Worm (Caenorhabditis elegans) whole organism, L4/young adult: Measurements from ENCODE around the gene gcy-12.
A peak's percentile ranks its signal among the peaks of the same experiment; 100 is the strongest.
"Not testable (repeated sequence)": the region's sequence is repeated elsewhere in the genome, so short reads cannot be mapped to it uniquely, and the experiment has no call there.

Source experiments
- W03F9.2 ChIP-seq: fragments of 150-350 bp; optimal IDR thresholded peaks from 2 replicates; lab custom pipeline; 2014; ENCODE audit warnings: missing biosample characterization, missing genetic modification characterization
- dao-5 ChIP-seq: sonication (generic microtip); optimal IDR thresholded peaks from 2 replicates; lab custom pipeline; 2016; ENCODE audit warnings: missing genotype, missing genetic modification characterization, moderate library complexity, missing compliant biosample characterization
- him-1 ChIP-seq: sonication (generic microtip); optimal IDR thresholded peaks from 2 replicates; lab custom pipeline; 2016; ENCODE audit warnings: missing genotype, missing genetic modification reagents, missing genetic modification characterization, missing compliant biosample characterization

The gcy-12 gene

DNA sequence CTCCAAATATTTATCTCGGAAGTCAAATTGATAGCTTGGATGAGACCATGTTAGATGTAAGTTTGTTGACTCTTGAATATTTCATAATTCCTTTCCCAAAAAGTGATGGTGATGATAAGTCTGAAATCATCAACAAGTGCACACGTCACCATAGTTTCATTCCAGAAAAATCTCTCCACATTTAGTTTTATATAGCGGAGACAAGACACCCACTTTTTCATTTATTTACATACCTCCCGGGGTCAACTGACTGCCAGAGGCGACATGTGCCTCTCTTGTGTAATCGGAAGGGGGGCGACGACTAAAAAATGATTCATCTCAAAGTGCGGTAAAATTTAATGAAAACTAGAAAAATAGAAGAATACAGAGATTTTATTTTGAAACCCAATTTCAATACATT lies 26.5 kb downstream of the gcy-12 start:
- TF ChIP-seq W03F9.2 (tag; lab: Kevin White, UChicago), result no peak
- TF ChIP-seq dao-5 (tag; lab: Kevin White, UChicago), result no peak
- TF ChIP-seq him-1 (tag; lab: Kevin White, UChicago), result no peak

DNA sequence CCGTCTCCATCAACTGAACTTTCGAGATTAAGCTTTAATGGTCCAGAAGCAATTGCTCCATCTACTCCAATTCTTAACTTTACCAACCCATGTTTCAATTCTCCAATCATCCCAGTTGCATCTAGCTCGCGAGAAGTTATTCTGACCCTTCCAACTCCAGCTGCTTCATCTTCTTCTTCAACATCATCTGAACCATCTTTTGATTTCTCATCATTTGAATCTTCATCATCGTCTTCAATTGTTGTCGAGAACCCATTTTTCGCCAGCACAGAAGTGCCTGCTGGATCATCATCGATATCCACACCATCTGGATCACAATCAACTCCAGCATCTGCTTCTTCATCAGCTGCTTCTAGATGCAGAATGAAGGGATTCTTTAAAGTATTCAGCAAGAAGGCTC lies 27.7 kb downstream of the gcy-12 start:
- TF ChIP-seq him-1 (tag; lab: Kevin White, UChicago), result no peak

DNA sequence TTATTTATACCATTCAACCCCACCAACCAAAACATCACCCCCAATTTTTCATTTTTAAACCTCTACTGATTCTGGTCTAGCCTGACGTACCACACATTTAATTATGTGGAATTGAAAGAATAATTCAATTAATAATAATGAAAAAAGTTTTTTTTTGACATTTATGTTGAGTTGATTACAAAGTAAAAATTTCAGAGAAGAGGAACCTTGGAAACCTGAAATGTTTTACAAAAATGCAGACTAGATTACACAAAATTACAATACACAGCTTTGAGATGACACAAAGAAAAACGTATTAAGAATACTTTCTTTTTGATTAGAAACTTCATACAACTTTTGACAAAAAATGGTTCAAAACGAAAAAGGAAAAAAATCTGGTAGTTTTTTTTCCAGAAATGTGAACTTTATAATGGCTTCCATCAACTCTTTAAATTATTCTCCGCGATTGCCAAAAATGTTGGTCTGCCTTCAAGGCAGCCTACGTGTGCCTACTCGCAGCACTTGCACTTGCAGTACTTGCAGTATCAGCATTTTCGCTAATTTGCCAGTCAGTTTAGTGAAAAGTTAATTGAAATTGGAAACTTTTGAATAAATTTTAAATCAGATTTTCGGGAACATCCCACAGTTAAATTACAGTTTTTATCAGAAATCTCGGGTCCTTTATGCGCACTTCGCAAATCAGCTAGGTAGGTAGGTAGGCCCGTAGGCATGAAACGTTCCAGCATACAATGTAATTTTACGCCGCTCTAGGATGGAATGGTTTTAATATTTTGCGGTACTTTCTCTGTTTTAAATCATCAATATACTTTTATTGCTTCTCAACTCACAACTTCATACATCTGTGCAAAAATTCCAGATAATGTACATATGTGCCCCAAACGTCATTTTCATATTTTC lies 29.1 kb downstream of the gcy-12 start:
- TF ChIP-seq him-1 (tag; lab: Kevin White, UChicago) (peak; percentile 60), W03F9.2 (tag; lab: Kevin White, UChicago) (no peak), dao-5 (tag; lab: Kevin White, UChicago) (no peak)

DNA sequence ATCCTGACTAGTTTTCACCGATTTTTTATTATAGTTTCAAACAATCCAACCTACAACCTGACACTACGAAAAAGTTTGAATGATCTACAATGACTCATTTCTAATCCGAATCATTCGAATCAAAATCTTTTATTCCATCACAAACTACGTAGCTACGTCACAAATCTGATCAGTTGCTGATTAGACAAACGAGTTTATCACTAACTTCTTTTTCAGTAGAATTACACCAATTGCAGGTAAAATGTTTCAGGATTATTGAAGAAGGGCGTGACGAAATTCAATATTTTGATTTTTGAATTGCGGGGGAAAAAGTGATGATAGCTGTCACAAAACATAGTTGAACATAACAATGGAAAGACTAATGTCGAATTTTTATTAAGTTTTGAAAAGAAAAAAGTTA lies 29.7 kb downstream of the gcy-12 start:
- TF ChIP-seq dao-5 (tag; lab: Kevin White, UChicago), result no peak
- no peak for TF ChIP-seq him-1 (tag; lab: Kevin White, UChicago)
- no peak for TF ChIP-seq W03F9.2 (tag; lab: Kevin White, UChicago)

DNA sequence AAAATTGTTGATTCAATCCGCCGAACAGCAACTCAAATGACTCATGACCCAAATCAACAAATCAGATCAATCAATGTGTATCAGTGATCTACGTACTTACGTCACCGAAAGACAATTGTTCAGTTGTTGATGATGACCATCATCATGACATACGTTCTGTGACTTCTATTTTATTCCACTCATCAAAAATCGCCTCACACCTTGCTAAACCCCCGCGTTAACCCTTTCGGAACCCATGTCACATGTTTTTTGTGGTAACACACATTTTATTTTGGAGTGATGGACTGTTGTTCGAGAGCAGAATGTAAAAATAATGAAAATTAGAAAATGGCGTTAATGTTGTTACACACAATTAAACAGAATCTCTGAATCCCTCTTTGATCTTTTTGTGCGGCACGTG lies 30.6 kb downstream of the gcy-12 start:
- no peak for TF ChIP-seq W03F9.2 (tag; lab: Kevin White, UChicago)
- TF ChIP-seq him-1 (tag; lab: Kevin White, UChicago), result no peak
- TF ChIP-seq dao-5 (tag; lab: Kevin White, UChicago), result no peak

DNA sequence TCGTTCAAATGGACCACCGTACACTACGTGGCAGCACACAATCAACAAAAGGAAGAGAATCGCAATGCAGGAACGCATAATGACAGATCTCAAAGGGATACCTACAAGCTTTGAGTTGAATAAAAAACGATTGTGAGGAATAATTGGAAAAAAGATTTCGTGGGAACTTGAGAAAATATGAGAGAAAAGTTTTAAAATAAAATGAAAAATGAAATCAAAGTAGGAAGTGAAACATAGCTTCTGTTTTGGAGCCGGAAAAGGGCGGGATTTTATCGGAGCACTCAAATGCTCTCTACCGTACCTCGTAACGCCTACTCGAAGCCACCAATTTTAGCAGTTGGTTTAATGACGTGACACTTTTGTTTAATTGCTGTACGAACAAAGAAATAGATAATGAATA lies 32.9 kb downstream of the gcy-12 start, which contains the start of gene F09E5.14:
F09E5.14 (minus strand) TSS at position 101 of the 400 bp plus-strand sequence.
- no peak for TF ChIP-seq him-1 (tag; lab: Kevin White, UChicago)
- TF ChIP-seq W03F9.2 (tag; lab: Kevin White, UChicago), result no peak
- TF ChIP-seq dao-5 (tag; lab: Kevin White, UChicago), result no peak

DNA sequence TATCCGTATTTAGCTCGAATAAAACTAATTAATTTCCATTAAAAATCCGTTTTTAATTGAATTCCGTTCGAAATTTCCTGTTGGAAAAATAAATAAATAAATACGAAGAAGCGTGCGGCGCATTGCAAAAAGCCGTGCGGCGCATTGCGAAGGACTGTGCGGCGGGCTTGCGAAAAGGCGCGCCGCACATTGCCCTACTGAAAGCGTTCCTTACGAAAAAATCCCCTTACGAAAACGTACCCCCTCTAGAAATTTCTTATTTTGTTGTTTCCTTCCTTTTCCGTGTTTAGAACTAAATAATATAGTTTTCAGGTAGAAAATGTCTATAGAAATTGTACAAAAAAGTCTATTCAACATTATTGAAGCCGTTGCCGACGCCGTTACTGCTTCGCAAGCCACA lies 38.5 kb downstream of the gcy-12 start, which contains the start of gene F09E5.8:
F09E5.8 (plus strand) TSS at position 313 of the 400 bp plus-strand sequence.
- not testable (repeated sequence) for TF ChIP-seq W03F9.2, him-1, dao-5 (tag; lab: Kevin White, UChicago)

DNA sequence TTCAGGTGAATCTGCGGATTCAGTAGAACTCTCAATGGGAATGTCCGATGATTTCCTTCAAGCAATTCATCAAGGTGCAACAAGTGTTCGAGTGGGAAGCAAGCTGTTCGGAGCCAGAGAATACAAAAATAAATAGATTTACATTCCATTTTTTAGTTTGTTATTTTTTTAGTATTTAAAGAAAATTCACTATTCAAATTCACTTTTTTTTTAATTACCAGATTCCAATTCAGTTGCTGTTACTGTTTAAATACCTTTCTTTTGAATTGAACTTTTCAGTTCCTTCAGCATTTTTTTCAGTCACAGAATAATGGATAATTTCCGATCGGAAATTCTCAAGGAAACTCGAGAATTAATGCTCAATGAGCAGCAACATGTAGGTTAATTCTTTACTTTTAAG lies 40.0 kb downstream of the gcy-12 start, which contains the start of gene F09E5.7:
F09E5.7 (plus strand) TSS at position 301 of the 400 bp plus-strand sequence.
- no peak for TF ChIP-seq him-1 (tag; lab: Kevin White, UChicago)
- no peak for TF ChIP-seq W03F9.2 (tag; lab: Kevin White, UChicago)
- TF ChIP-seq dao-5 (tag; lab: Kevin White, UChicago), result no peak

DNA sequence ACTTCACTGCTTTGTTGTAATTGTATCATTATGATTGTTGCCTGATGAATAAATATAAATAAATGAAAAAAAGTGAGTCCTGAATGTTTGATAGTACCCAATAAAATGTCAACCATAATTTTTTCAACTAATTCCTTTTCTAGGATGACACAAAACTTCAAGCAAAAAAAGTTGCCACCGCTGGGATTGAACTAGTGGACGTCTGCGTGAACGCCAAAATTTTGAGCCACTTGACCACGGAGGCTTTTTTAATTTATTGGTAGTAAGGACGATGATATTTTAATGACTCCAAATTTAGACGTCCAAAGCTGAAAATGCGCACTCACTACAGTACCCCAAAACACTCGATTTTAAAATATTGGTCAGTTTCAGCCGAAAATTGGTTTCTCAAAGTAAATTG lies 41.8 kb downstream of the gcy-12 start:
- TF ChIP-seq him-1 (tag; lab: Kevin White, UChicago), result no peak
- TF ChIP-seq W03F9.2 (tag; lab: Kevin White, UChicago), result no peak
- peak; percentile 46 for TF ChIP-seq dao-5 (tag; lab: Kevin White, UChicago)

DNA sequence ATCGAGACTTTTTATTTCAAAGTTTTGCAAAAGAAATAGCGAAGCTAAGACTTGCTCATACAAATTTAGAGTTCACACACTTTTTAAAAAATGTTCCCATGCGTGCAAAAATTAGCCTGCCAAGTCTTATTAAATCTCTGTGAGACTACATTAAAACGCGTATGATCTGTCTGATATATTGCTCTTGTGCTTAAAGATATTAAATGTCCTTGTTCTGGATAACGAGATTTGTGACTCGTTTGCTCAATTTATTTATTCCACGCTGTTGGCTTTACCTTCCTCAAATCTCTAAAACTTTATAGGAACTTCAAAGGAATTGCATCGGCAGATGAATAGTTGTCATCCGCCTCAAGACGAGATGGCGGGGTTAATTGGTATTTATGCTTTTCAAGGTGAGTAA lies 43.5 kb downstream of the gcy-12 start, which contains the start of gene srg-69:
srg-69 (plus strand) TSS at position 301 of the 400 bp plus-strand sequence.
- TF ChIP-seq W03F9.2 (tag; lab: Kevin White, UChicago), result no peak
- no peak for TF ChIP-seq dao-5 (tag; lab: Kevin White, UChicago)
- TF ChIP-seq him-1 (tag; lab: Kevin White, UChicago), result no peak

DNA sequence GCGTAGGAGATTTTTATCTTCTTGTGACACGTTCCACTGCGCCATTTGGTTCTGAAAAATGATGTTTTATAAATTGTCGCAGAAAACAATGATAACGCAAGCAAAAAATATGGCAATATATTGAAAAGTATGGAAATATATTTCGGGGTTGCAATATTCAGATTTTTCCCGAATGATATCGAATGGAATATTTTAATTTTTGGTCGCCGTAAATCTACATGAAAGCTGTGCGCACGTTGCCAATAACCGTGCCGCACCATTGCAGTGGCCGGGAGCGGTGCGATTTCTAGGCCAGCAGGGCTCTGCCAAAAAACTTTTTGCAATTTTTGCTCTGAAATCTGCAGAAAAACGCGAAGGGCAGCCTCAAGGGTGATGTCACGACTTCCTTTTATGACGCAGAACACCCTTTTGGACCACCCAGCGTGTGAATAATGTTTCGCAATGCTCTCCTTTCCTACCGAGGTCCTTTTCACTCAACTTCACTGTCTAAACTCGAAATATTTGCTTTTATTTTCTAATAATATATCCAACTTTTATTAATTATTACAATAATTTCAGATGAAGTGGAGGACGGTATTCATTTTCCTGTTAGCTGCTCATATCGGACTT lies 46.4 kb downstream of the gcy-12 start, which contains the start of the genes F09E5.11 and bmy-1:
F09E5.11 (minus strand) TSS at position 51 of the 609 bp plus-strand sequence.
bmy-1 (plus strand) TSS at position 559 of the 609 bp plus-strand sequence.
- TF ChIP-seq dao-5 (tag; lab: Kevin White, UChicago) (no peak), W03F9.2 (tag; lab: Kevin White, UChicago) (peak; percentile 67), him-1 (tag; lab: Kevin White, UChicago) (peak; percentile 38)

DNA sequence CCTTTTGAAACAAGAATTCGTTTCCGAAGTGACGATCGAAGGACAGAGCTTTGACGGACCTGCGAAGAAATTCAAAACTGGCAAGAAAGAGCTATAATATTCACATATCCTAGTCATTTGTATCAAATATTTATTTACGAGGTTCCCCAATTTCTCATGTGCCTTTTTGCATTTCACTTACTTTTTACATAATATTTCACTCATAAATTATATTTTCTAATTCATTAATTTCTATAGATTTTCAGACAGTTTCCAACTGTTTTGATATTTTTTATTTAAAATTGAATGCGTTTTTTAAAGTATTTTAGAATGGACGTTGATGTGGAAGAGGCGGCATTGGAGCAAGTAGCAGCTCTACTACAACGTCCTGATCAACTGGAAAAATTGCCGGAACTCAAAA lies 47.4 kb downstream of the gcy-12 start, which contains the start of gene sec-6:
sec-6 (plus strand) TSS at position 301 of the 400 bp plus-strand sequence.
- TF ChIP-seq W03F9.2 (tag; lab: Kevin White, UChicago) (no peak), dao-5 (tag; lab: Kevin White, UChicago) (no peak), him-1 (tag; lab: Kevin White, UChicago) (no peak)

DNA sequence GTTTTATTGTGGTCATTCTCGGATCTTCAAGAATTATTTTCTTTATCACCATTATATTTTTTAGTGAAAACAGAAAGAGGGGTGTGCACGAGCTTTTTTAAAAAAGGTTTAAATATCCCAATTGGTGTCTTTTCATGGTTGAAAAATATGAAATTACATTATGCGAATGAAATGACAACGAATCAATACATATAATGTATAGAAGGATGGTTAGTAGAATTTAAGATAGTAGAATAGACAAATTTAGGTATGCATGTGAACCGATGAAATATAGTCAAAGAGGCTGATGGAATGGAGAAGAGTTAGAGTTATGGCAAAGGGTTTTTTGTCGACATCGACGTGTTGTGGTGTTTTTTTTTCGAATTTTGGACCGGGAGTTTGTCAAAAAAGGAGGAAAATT lies 52.7 kb downstream of the gcy-12 start:
- TF ChIP-seq him-1 (tag; lab: Kevin White, UChicago) (no peak), dao-5 (tag; lab: Kevin White, UChicago) (no peak), W03F9.2 (tag; lab: Kevin White, UChicago) (no peak)
